Fruit fly (Drosophila melanogaster): Measurements from ENCODE around the gene CG7953.

CG7953 gene

dm6 chr2L:13881387-13881902, 33.7 kb downstream of the CG7953 start:
- TF ChIP-seq cic (GFP tag; optimal IDR thresholded peaks at IDR 0.05): peak; percentile 30
- TF ChIP-seq Crg-1 (GFP tag; optimal IDR thresholded peaks at IDR 0.05): no peak

- TF ChIP-seq CG7045 (GFP tag; optimal IDR thresholded peaks at IDR 0.05) (peak; percentile 30), tj (GFP tag; optimal IDR thresholded peaks at IDR 0.05) (no peak)
These were observed 34.2 kb downstream of the CG7953 start for dm6 chr2L:13881939-13882338.

- TF ChIP-seq CG5204 (GFP tag; optimal IDR thresholded peaks at IDR 0.05): no peak
- TF ChIP-seq CG7045 (GFP tag; optimal IDR thresholded peaks at IDR 0.05): no peak
- no peak for TF ChIP-seq cic (GFP tag; optimal IDR thresholded peaks at IDR 0.05)
- no peak for TF ChIP-seq CG1620 (GFP tag; optimal IDR thresholded peaks at IDR 0.05)
- TF ChIP-seq CG7101 (tag; optimal IDR thresholded peaks at IDR 0.05): no peak
- TF ChIP-seq kay (GFP tag; ENCODE audit: borderline replicate concordance): no peak
- no peak for TF ChIP-seq tj (GFP tag; optimal IDR thresholded peaks at IDR 0.05)
- no peak for TF ChIP-seq toe (GFP tag; optimal IDR thresholded peaks at IDR 0.05)
These were observed 36.4 kb downstream of the CG7953 start for dm6 chr2L:13884063-13884656.

- TF ChIP-seq tj (GFP tag; optimal IDR thresholded peaks at IDR 0.05) (peak; percentile 1), Clk (GFP tag; optimal IDR thresholded peaks at IDR 0.05) (no peak)
These were observed 37.1 kb downstream of the CG7953 start for dm6 chr2L:13884678-13885303.

- TF ChIP-seq CG12768 (GFP tag; optimal IDR thresholded peaks at IDR 0.05) (peak; percentile 26), CG7045 (GFP tag; optimal IDR thresholded peaks at IDR 0.05) (peak; percentile 8), kay (GFP tag; ENCODE audit: borderline replicate concordance) (peak; percentile 87), CG7101 (tag; optimal IDR thresholded peaks at IDR 0.05) (no peak), Clk (GFP tag; optimal IDR thresholded peaks at IDR 0.05) (no peak), Mnt (GFP tag; optimal IDR thresholded peaks at IDR 0.05) (peak; percentile 2), cnc (optimal IDR thresholded peaks at IDR 0.05) (no peak), toe (GFP tag; optimal IDR thresholded peaks at IDR 0.05) (no peak), bab1 (GFP tag; optimal IDR thresholded peaks at IDR 0.05) (no peak), ovo (GFP tag; optimal IDR thresholded peaks at IDR 0.05) (no peak), cic (GFP tag; optimal IDR thresholded peaks at IDR 0.05) (peak; percentile 72), CG1620 (GFP tag; optimal IDR thresholded peaks at IDR 0.05) (no peak), pad (GFP tag; optimal IDR thresholded peaks at IDR 0.05) (no peak), CG33017 (tag; optimal IDR thresholded peaks at IDR 0.05) (no peak)
These were observed 38.8 kb downstream of the CG7953 start for dm6 chr2L:13886326-13887073.

dm6 chr2L:13889934-13890333, 42.2 kb downstream of the CG7953 start:
- TF ChIP-seq CG33017 (tag; optimal IDR thresholded peaks at IDR 0.05) (no peak), ovo (GFP tag; optimal IDR thresholded peaks at IDR 0.05) (no peak), CG12768 (GFP tag; optimal IDR thresholded peaks at IDR 0.05) (no peak), Hr96 (GFP tag; optimal IDR thresholded peaks at IDR 0.05) (no peak), tj (GFP tag; optimal IDR thresholded peaks at IDR 0.05) (no peak), CG7101 (tag; optimal IDR thresholded peaks at IDR 0.05) (no peak), Clk (GFP tag; optimal IDR thresholded peaks at IDR 0.05) (no peak)

- TF ChIP-seq CG14711 (tag; optimal IDR thresholded peaks at IDR 0.05) (no peak), CG7045 (GFP tag; optimal IDR thresholded peaks at IDR 0.05) (no peak), CG11617 (GFP tag; optimal IDR thresholded peaks at IDR 0.05) (no peak), kay (GFP tag; ENCODE audit: borderline replicate concordance) (no peak), CG1620 (GFP tag; optimal IDR thresholded peaks at IDR 0.05) (no peak), toe (GFP tag; optimal IDR thresholded peaks at IDR 0.05) (no peak), CG7101 (tag; optimal IDR thresholded peaks at IDR 0.05) (no peak), Clk (GFP tag; optimal IDR thresholded peaks at IDR 0.05) (no peak), Hr96 (GFP tag; optimal IDR thresholded peaks at IDR 0.05) (no peak), bab1 (GFP tag; optimal IDR thresholded peaks at IDR 0.05) (no peak), Mnt (GFP tag; optimal IDR thresholded peaks at IDR 0.05) (no peak)
These were observed 45.1 kb downstream of the CG7953 start for dm6 chr2L:13892826-13893225.
